Worm (Caenorhabditis elegans) whole organism, L1 larva: ENCODE results near the gene T13C2.3.

Experiments
- C34B4.2 ChIP-seq: sonication (generic microtip); optimal IDR thresholded peaks from 2 replicates; lab custom pipeline; 2017; ENCODE audit warnings: mild to moderate bottlenecking, missing genetic modification characterization, missing compliant biosample characterization
- aha-1 ChIP-seq: fragments of 150-350 bp; optimal IDR thresholded peaks from 2 replicates; lab custom pipeline; 2014; ENCODE audit warnings: missing biosample characterization, missing genetic modification characterization
- alr-1 ChIP-seq: fragments of 200-800 bp; sonication (Bioruptor generic); optimal IDR thresholded peaks from 2 replicates; lab custom pipeline; 2018; ENCODE audit warnings: borderline replicate concordance, mild to moderate bottlenecking, missing genetic modification characterization, missing compliant biosample characterization
- blmp-1 ChIP-seq: fragments of 150-350 bp; optimal IDR thresholded peaks from 2 replicates; lab custom pipeline; 2014; ENCODE audit warnings: missing biosample characterization, missing genetic modification characterization
- ceh-8 ChIP-seq: fragments of 200-800 bp; sonication (Bioruptor generic); optimal IDR thresholded peaks from 2 replicates; lab custom pipeline; 2018; ENCODE audit warnings: mild to moderate bottlenecking, missing genetic modification characterization, moderate library complexity, missing compliant biosample characterization
- ceh-88 ChIP-seq: fragments of 200-800 bp; sonication (Bioruptor generic); IDR thresholded peaks from 2 replicates; pipeline ENCODE4 v1.3.6; 2022; ENCODE audit warnings: missing genetic modification characterization, missing compliant biosample characterization
- ceh-90 ChIP-seq: sonication (generic microtip); optimal IDR thresholded peaks from 2 replicates; lab custom pipeline; 2016; ENCODE audit warnings: missing genetic modification characterization, missing compliant biosample characterization
- ces-1 ChIP-seq: fragments of 150-350 bp; optimal IDR thresholded peaks from 2 replicates; lab custom pipeline; 2014; ENCODE audit warnings: missing biosample characterization, missing genetic modification reagents, missing genetic modification characterization
- dsc-1 ChIP-seq: sonication (generic microtip); optimal IDR thresholded peaks from 2 replicates; lab custom pipeline; 2016; ENCODE audit warnings: mild to moderate bottlenecking, missing genetic modification characterization, missing compliant biosample characterization
- efl-3 ChIP-seq: fragments of 200-800 bp; sonication (Bioruptor generic); optimal IDR thresholded peaks from 2 replicates; lab custom pipeline; 2018; ENCODE audit warnings: mild to moderate bottlenecking, missing genetic modification characterization, missing compliant biosample characterization
- egl-13 ChIP-seq: sonication (generic microtip); optimal IDR thresholded peaks from 2 replicates; lab custom pipeline; 2016; ENCODE audit warnings: missing genotype, missing genetic modification reagents, missing genetic modification characterization, missing compliant biosample characterization
- egl-27 ChIP-seq, 2 experiments: fragments of 150-350 bp in 1 of 2; sonication (generic microtip); optimal IDR thresholded peaks; 3 replicates each; lab custom pipeline; 2017 to 2018; ENCODE audit warnings: missing biosample characterization in 2 of 2, missing genetic modification characterization in 2 of 2, missing genetic modification reagents in 2 of 2
- elt-3 ChIP-seq, 6 experiments: fragments of 150-350 bp in 1 of 6; sonication (generic microtip); optimal IDR thresholded peaks; 2 replicates each; lab custom pipeline; 2017 to 2018; ENCODE audit warnings: missing biosample characterization in 6 of 6, missing genetic modification characterization in 6 of 6, inconsistent platforms in 1 of 6
- fkh-4 ChIP-seq: sonication (generic microtip); optimal IDR thresholded peaks from 2 replicates; lab custom pipeline; 2016; ENCODE audit warnings: missing compliant biosample characterization, missing genetic modification characterization, borderline replicate concordance
- fkh-8 ChIP-seq: sonication (generic microtip); optimal IDR thresholded peaks from 2 replicates; lab custom pipeline; 2016; ENCODE audit warnings: mild to moderate bottlenecking, missing genetic modification characterization, missing compliant biosample characterization
- fos-1 ChIP-seq: fragments of 150-350 bp; optimal IDR thresholded peaks from 2 replicates; lab custom pipeline; 2014; ENCODE audit warnings: missing biosample characterization, missing genetic modification characterization
- hpl-2 ChIP-seq: fragments of 150-350 bp; optimal IDR thresholded peaks from 2 replicates; lab custom pipeline; 2014; ENCODE audit warnings: missing biosample characterization, missing genetic modification reagents, missing genetic modification characterization
- irx-1 ChIP-seq: sonication (generic microtip); optimal IDR thresholded peaks from 2 replicates; lab custom pipeline; 2016; ENCODE audit warnings: missing genetic modification characterization, missing compliant biosample characterization
- jun-1 ChIP-seq: fragments of 150-350 bp; optimal IDR thresholded peaks from 2 replicates; lab custom pipeline; 2014; ENCODE audit warnings: missing biosample characterization, missing genetic modification reagents, missing genetic modification characterization
- lin-13 ChIP-seq: fragments of 150-350 bp; optimal IDR thresholded peaks from 2 replicates; lab custom pipeline; 2014; ENCODE audit warnings: missing biosample characterization, missing genetic modification reagents, missing genetic modification characterization
- lin-14 ChIP-seq: fragments of 200-800 bp; sonication (Bioruptor generic); optimal IDR thresholded peaks from 2 replicates; lab custom pipeline; 2018; ENCODE audit warnings: mild to moderate bottlenecking, missing genetic modification characterization, moderate library complexity, missing compliant biosample characterization
- lin-15B ChIP-seq: fragments of 150-350 bp; sonication (generic microtip); optimal IDR thresholded peaks from 3 replicates; lab custom pipeline; 2014; ENCODE audit warnings: missing biosample characterization, missing genetic modification characterization
- lsy-2 ChIP-seq, 2 experiments: fragments of 150-350 bp; optimal IDR thresholded peaks; 2 replicates each; lab custom pipeline; 2014; ENCODE audit warnings: missing biosample characterization in 2 of 2, missing genetic modification characterization in 2 of 2
- mab-9 ChIP-seq: fragments of 200-800 bp; sonication (Bioruptor generic); IDR thresholded peaks from 2 replicates; pipeline ENCODE4 v1.3.6; 2022; ENCODE audit warnings: missing genetic modification reagents, missing genetic modification characterization, missing compliant biosample characterization
- mef-2 ChIP-seq: fragments of 150-350 bp; optimal IDR thresholded peaks from 2 replicates; lab custom pipeline; 2014; ENCODE audit warnings: missing biosample characterization, missing genetic modification characterization
- mep-1 ChIP-seq: fragments of 150-350 bp; optimal IDR thresholded peaks from 2 replicates; lab custom pipeline; 2014; ENCODE audit warnings: missing biosample characterization, missing genetic modification characterization
- nhr-11 ChIP-seq: fragments of 150-350 bp; optimal IDR thresholded peaks from 2 replicates; lab custom pipeline; 2014; ENCODE audit warnings: missing biosample characterization, missing genetic modification characterization
- nhr-19 ChIP-seq: fragments of 200-800 bp; sonication (Bioruptor generic); conservative IDR thresholded peaks from 2 replicates; pipeline ENCODE4 v1.3.6; 2022; ENCODE audit warnings: missing genetic modification characterization, missing compliant biosample characterization
- nhr-20 ChIP-seq: sonication (generic microtip); optimal IDR thresholded peaks from 2 replicates; lab custom pipeline; 2016; ENCODE audit warnings: mild to moderate bottlenecking, missing genetic modification characterization, missing compliant biosample characterization
- nhr-237 ChIP-seq: fragments of 150-350 bp; optimal IDR thresholded peaks from 2 replicates; lab custom pipeline; 2014; ENCODE audit warnings: missing biosample characterization, missing genetic modification characterization
- nhr-71 ChIP-seq: sonication (generic microtip); optimal IDR thresholded peaks from 2 replicates; lab custom pipeline; 2016; ENCODE audit warnings: mild to moderate bottlenecking, missing genetic modification characterization, moderate library complexity, missing compliant biosample characterization
- nhr-77 ChIP-seq: fragments of 150-350 bp; optimal IDR thresholded peaks from 2 replicates; lab custom pipeline; 2014; ENCODE audit warnings: missing biosample characterization, missing genetic modification characterization
- nhr-84 ChIP-seq: sonication (generic microtip); optimal IDR thresholded peaks from 2 replicates; lab custom pipeline; 2017; ENCODE audit warnings: missing biosample characterization, missing genetic modification characterization
- nhr-85 ChIP-seq: sonication (generic microtip); peaks from one replicate; lab custom pipeline; 2016; ENCODE audit warnings: missing genetic modification characterization, inconsistent platforms, missing compliant biosample characterization
- rnt-1 ChIP-seq: sonication (generic microtip); optimal IDR thresholded peaks from 2 replicates; lab custom pipeline; 2016; ENCODE audit warnings: mild to moderate bottlenecking, missing genetic modification characterization, moderate library complexity, missing compliant biosample characterization
- skn-1 ChIP-seq: fragments of 150-350 bp; optimal IDR thresholded peaks from 2 replicates; lab custom pipeline; 2014; ENCODE audit warnings: missing biosample characterization, missing genetic modification characterization
- snu-23 ChIP-seq: sonication (generic microtip); optimal IDR thresholded peaks from 2 replicates; lab custom pipeline; 2016; ENCODE audit warnings: missing genetic modification characterization, missing compliant biosample characterization
- sox-4 ChIP-seq: sonication (generic microtip); optimal IDR thresholded peaks from 2 replicates; lab custom pipeline; 2016; ENCODE audit warnings: missing genetic modification characterization, missing compliant biosample characterization
- sup-37 ChIP-seq: fragments of 200-800 bp; sonication (Bioruptor generic); optimal IDR thresholded peaks from 2 replicates; lab custom pipeline; 2018; ENCODE audit warnings: mild to moderate bottlenecking, missing genetic modification characterization, missing compliant biosample characterization
- swsn-7 ChIP-seq: sonication (generic microtip); optimal IDR thresholded peaks from 2 replicates; lab custom pipeline; 2016; ENCODE audit warnings: missing genetic modification characterization, missing compliant biosample characterization
- tbx-2 ChIP-seq: sonication (generic microtip); optimal IDR thresholded peaks from 2 replicates; lab custom pipeline; 2016; ENCODE audit warnings: missing genetic modification characterization, missing compliant biosample characterization
- unc-130 ChIP-seq: fragments of 150-350 bp; optimal IDR thresholded peaks from 2 replicates; lab custom pipeline; 2017; ENCODE audit warnings: missing biosample characterization, missing genetic modification characterization, inconsistent platforms
- unc-86 ChIP-seq: sonication (generic microtip); optimal IDR thresholded peaks from 2 replicates; lab custom pipeline; 2016; ENCODE audit warnings: missing genetic modification characterization, missing compliant biosample characterization
- unc-98 ChIP-seq: fragments of 200-800 bp; sonication (Bioruptor generic); IDR thresholded peaks from 2 replicates; pipeline ENCODE4 v1.3.6; 2022; ENCODE audit warnings: missing genetic modification characterization, missing compliant biosample characterization
- vab-15 ChIP-seq: sonication (generic microtip); optimal IDR thresholded peaks from 2 replicates; lab custom pipeline; 2017; ENCODE audit warnings: missing genotype, mild to moderate bottlenecking, missing genetic modification characterization, missing compliant biosample characterization
- zag-1 ChIP-seq: fragments of 150-350 bp; optimal IDR thresholded peaks from 2 replicates; lab custom pipeline; 2014; ENCODE audit warnings: missing biosample characterization, missing genetic modification characterization
- ztf-11 ChIP-seq, 2 experiments: sonication (generic microtip); optimal IDR thresholded peaks; 2 replicates each; lab custom pipeline; 2016 to 2017; ENCODE audit warnings: missing genetic modification characterization in 2 of 2, missing biosample characterization in 1 of 2, missing compliant biosample characterization in 1 of 2

Gene T13C2.3

ce11 chrII:6822347-6822746 lies 33.3 kb downstream of the T13C2.3 start (continued):
- TF ChIP-seq skn-1 (tag; lab: Kevin White, UChicago) (no peak), lin-13 (GFP tag; lab: Kevin White, UChicago) (no peak), sox-4 (tag; lab: Kevin White, UChicago) (no peak), egl-27 (tag; optimal IDR thresholded peaks at IDR 0.05; lab: Kevin White, UChicago) (peak; percentile 62 to 64), ces-1 (GFP tag; lab: Kevin White, UChicago) (no peak), vab-15 (tag; lab: Kevin White, UChicago) (no peak), tbx-2 (tag; lab: Kevin White, UChicago) (peak; percentile 36), lin-15B (tag; lab: Kevin White, UChicago) (no peak), fos-1 (tag; lab: Kevin White, UChicago) (peak; percentile 31), egl-13 (tag; lab: Kevin White, UChicago) (no peak), nhr-71 (peak; percentile 78), nhr-11 (tag; lab: Kevin White, UChicago) (peak; percentile 14), rnt-1 (tag; lab: Kevin White, UChicago) (peak; percentile 87), fkh-8 (tag; lab: Kevin White, UChicago) (no peak), efl-3 (GFP tag; lab: Kevin White, UChicago) (peak; percentile 30), aha-1 (tag; lab: Kevin White, UChicago) (no peak), lsy-2 (tag; optimal IDR thresholded peaks at IDR 0.05; lab: Kevin White, UChicago) (peak; percentile 41 to 70), unc-86 (tag; lab: Kevin White, UChicago) (no peak), ceh-8 (no peak), unc-130 (tag; lab: Kevin White, UChicago) (peak; percentile 28), nhr-84 (tag; lab: Kevin White, UChicago) (no peak), dsc-1 (peak; percentile 3), C34B4.2 (tag; lab: Kevin White, UChicago) (no peak), hpl-2 (GFP tag; lab: Kevin White, UChicago) (no peak), irx-1 (tag; lab: Kevin White, UChicago) (no peak), sup-37 (GFP tag; lab: Kevin White, UChicago) (peak; percentile 20), zag-1 (tag; lab: Kevin White, UChicago) (no peak), nhr-77 (tag; lab: Kevin White, UChicago) (no peak), ztf-11 (tag; optimal IDR thresholded peaks at IDR 0.05; lab: Kevin White, UChicago) (no peak), elt-3 (tag; optimal IDR thresholded peaks at IDR 0.05; lab: Kevin White, UChicago) (peak; percentile 14 to 89 (median 58)), unc-98 (GFP tag; lab: Robert Waterston, UW) (no peak)
- TF ChIP-seq, all 84 proteins: peak for 33

DNA sequence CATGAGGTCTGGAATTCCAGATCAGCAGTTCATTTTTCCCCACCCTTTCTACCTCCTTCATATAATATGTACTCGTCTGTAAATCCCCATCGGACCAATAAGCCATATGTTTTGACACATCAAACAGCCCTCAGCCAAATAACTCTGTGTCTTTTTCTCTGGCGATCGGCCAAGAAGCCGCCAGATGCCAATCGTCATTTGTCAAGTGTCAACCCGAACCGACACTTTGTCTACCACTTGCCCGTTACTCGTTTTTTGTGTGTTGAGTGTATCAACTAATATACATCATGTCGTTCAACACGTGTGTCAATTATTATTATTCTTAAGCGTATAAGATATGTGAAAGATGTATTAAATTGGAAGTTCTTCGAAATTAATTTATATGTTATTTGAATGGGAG lies 34.2 kb downstream of the T13C2.3 start:
- peak; percentile 29 for TF ChIP-seq blmp-1 (tag; lab: Kevin White, UChicago)
- peak in 1 of 2 experiments; percentile 13 for TF ChIP-seq ztf-11 (tag; optimal IDR thresholded peaks at IDR 0.05; lab: Kevin White, UChicago)
- TF ChIP-seq ceh-88 (GFP tag; lab: Robert Waterston, UW) = no peak
- no peak for TF ChIP-seq lin-13 (GFP tag; lab: Kevin White, UChicago)
- TF ChIP-seq swsn-7 = peak; percentile 22
- TF ChIP-seq tbx-2 (tag; lab: Kevin White, UChicago) = peak; percentile 64
- peak; percentile 87 for TF ChIP-seq nhr-85
- TF ChIP-seq lsy-2 (tag; optimal IDR thresholded peaks at IDR 0.05; lab: Kevin White, UChicago) = peak; percentile 19 to 45
- TF ChIP-seq lin-14 (GFP tag; lab: Kevin White, UChicago) = peak; percentile 89
- TF ChIP-seq snu-23 = peak; percentile 47
- no peak for TF ChIP-seq egl-13 (tag; lab: Kevin White, UChicago)
- TF ChIP-seq nhr-71 = peak; percentile 58
- peak; percentile 23 for TF ChIP-seq fkh-4 (tag; lab: Kevin White, UChicago)
- TF ChIP-seq ceh-8 = no peak
- TF ChIP-seq fos-1 (tag; lab: Kevin White, UChicago) = no peak
- TF ChIP-seq nhr-19 = peak; percentile 39; the same call in 1 of the 2 replicates
- TF ChIP-seq irx-1 (tag; lab: Kevin White, UChicago) = peak; percentile 35
- TF ChIP-seq nhr-237 (tag; lab: Kevin White, UChicago) = no peak
- 0 out of 2 replicates have a peak, but pooled peaks have one; percentile 19 for TF ChIP-seq mab-9 (GFP tag; lab: Robert Waterston, UW)
- TF ChIP-seq ceh-90 (tag; lab: Kevin White, UChicago) = no peak
- TF ChIP-seq jun-1 (tag; lab: Kevin White, UChicago) = peak; percentile 1
- peak; percentile 71 for TF ChIP-seq rnt-1 (tag; lab: Kevin White, UChicago)
- TF ChIP-seq alr-1 (tag; lab: Kevin White, UChicago) = no peak
- TF ChIP-seq nhr-20 (tag; lab: Kevin White, UChicago) = peak; percentile 23
- peak; percentile 92 for TF ChIP-seq dsc-1
- peak; percentile 43 for TF ChIP-seq unc-130 (tag; lab: Kevin White, UChicago)
- no peak for TF ChIP-seq elt-3 (tag; optimal IDR thresholded peaks at IDR 0.05; lab: Kevin White, UChicago)
- no peak for TF ChIP-seq mef-2 (tag; lab: Kevin White, UChicago)
- TF ChIP-seq egl-27 (tag; optimal IDR thresholded peaks at IDR 0.05; lab: Kevin White, UChicago) = peak in 1 of 2 experiments; percentile 60
- TF ChIP-seq mep-1 (tag; lab: Kevin White, UChicago) = peak; percentile 40
